Worm (Caenorhabditis elegans) whole organism, L1 larva: ENCODE data around the gene mdt-10.

Experiments
- Y116A8C.19 ChIP-seq: sonication (generic microtip); optimal IDR thresholded peaks from 2 replicates; lab custom pipeline; 2016; ENCODE audit warnings: missing compliant biosample characterization, missing genetic modification characterization, borderline replicate concordance
- ceh-8 ChIP-seq: fragments of 200-800 bp; sonication (Bioruptor generic); optimal IDR thresholded peaks from 2 replicates; lab custom pipeline; 2018; ENCODE audit warnings: mild to moderate bottlenecking, missing genetic modification characterization, moderate library complexity, missing compliant biosample characterization
- isw-1 ChIP-seq: fragments of 200-800 bp; sonication (Bioruptor generic); IDR thresholded peaks from 2 replicates; pipeline ENCODE4 v1.3.6; 2022; ENCODE audit warnings: missing genetic modification characterization, missing compliant biosample characterization
- jun-1 ChIP-seq: fragments of 150-350 bp; optimal IDR thresholded peaks from 2 replicates; lab custom pipeline; 2014; ENCODE audit warnings: missing biosample characterization, missing genetic modification reagents, missing genetic modification characterization
- lin-15B ChIP-seq: fragments of 150-350 bp; sonication (generic microtip); optimal IDR thresholded peaks from 3 replicates; lab custom pipeline; 2014; ENCODE audit warnings: missing biosample characterization, missing genetic modification characterization
- lsy-2 ChIP-seq, 2 experiments: fragments of 150-350 bp; optimal IDR thresholded peaks; 2 replicates each; lab custom pipeline; 2014; ENCODE audit warnings: missing biosample characterization in 2 of 2, missing genetic modification characterization in 2 of 2
- nhr-71 ChIP-seq: sonication (generic microtip); optimal IDR thresholded peaks from 2 replicates; lab custom pipeline; 2016; ENCODE audit warnings: mild to moderate bottlenecking, missing genetic modification characterization, moderate library complexity, missing compliant biosample characterization
- nhr-77 ChIP-seq: fragments of 150-350 bp; optimal IDR thresholded peaks from 2 replicates; lab custom pipeline; 2014; ENCODE audit warnings: missing biosample characterization, missing genetic modification characterization
- nhr-90 ChIP-seq: sonication (generic microtip); optimal IDR thresholded peaks from 2 replicates; lab custom pipeline; 2016; ENCODE audit warnings: mild to moderate bottlenecking, missing genetic modification characterization, missing compliant biosample characterization; ENCODE audit not compliant: poor library complexity
- pqm-1 ChIP-seq: sonication (generic microtip); optimal IDR thresholded peaks from 3 replicates; lab custom pipeline; 2017; ENCODE audit warnings: missing biosample characterization, missing genetic modification characterization

DNA sequence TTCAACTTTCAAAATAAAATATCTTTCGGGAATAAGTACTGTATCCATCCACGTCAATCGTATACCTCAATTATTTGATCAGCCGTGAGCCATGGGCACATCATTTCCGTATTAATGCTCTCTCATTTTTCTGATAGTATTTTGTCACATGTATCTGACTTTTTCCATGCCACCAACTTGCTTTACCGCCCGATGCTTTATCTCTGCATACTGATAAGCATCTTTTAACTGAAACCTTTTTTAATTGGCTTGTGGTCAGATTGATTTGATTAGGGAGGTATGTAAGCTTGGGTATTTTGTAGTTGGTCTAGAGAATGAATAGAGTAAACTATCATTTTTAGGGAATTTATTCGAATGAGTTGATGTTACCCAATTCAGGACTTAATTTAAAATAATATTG, 34.5 kb upstream of the mdt-10 start:
- TF ChIP-seq nhr-71, result no peak
- no peak for TF ChIP-seq nhr-77
- TF ChIP-seq lin-15B (tag; lab: Kevin White, UChicago), result no peak
- TF ChIP-seq nhr-90 (tag; lab: Kevin White, UChicago), result no peak
- no peak for TF ChIP-seq pqm-1 (tag; lab: Kevin White, UChicago)
- TF ChIP-seq isw-1 (GFP tag; lab: Robert Waterston, UW), result no peak
- TF ChIP-seq lsy-2 (tag; optimal IDR thresholded peaks at IDR 0.05; lab: Kevin White, UChicago), result no peak
- TF ChIP-seq Y116A8C.19 (tag; lab: Kevin White, UChicago), result no peak
- TF ChIP-seq ceh-8 (GFP tag; lab: Kevin White, UChicago), result no peak
- TF ChIP-seq jun-1 (tag; lab: Kevin White, UChicago), result no peak
